Worm (Caenorhabditis elegans) whole organism, L2 larva: ENCODE measurements around the gene viro-2.

Experiments
- alr-1 ChIP-seq: fragments of 150-350 bp; optimal IDR thresholded peaks from 2 replicates; lab custom pipeline; 2014; ENCODE audit warnings: missing biosample characterization, missing genetic modification characterization
- ceh-82 ChIP-seq: fragments of 150-350 bp; optimal IDR thresholded peaks from 2 replicates; lab custom pipeline; 2014; ENCODE audit warnings: missing biosample characterization, missing genetic modification characterization
- elt-1 ChIP-seq: fragments of 150-350 bp; optimal IDR thresholded peaks from 2 replicates; lab custom pipeline; 2014; ENCODE audit warnings: missing biosample characterization, missing genetic modification characterization
- nhr-237 ChIP-seq: fragments of 150-350 bp; optimal IDR thresholded peaks from 2 replicates; lab custom pipeline; 2014; ENCODE audit warnings: missing biosample characterization, missing genetic modification characterization
- nhr-25 ChIP-seq: fragments of 150-350 bp; sonication (generic microtip); optimal IDR thresholded peaks from 3 replicates; lab custom pipeline; 2014; ENCODE audit warnings: missing biosample characterization, missing genetic modification characterization
- skn-1 ChIP-seq: sonication (generic microtip); optimal IDR thresholded peaks from 2 replicates; lab custom pipeline; 2017; ENCODE audit warnings: missing biosample characterization, missing genetic modification characterization

DNA sequence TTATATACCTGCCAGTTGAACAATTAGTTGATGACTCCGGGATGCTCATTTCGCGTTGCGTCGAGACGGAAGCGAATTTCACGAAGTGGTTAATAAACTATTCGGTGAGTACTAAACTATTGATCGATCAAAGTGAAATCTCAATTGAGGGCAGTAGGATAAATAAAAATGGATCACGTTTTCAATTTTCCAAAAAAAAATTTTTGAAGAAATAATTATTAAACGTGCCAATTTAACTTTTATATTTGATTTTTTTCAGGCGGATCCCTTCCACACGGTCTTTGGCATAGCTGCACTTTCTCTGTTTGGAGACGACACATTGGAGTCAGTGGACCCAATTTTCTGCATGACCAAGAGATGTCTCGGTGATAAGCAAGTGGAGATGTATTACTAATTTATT is 7.3 kb downstream of the viro-2 start, which contains the start of gene B0280.17:
- TF ChIP-seq ceh-82, result no peak
- no peak for TF ChIP-seq elt-1 (tag; lab: Kevin White, UChicago)
- no peak for TF ChIP-seq nhr-25 (tag; lab: Kevin White, UChicago)
- no peak for TF ChIP-seq nhr-237 (tag; lab: Kevin White, UChicago)
- TF ChIP-seq alr-1 (tag; lab: Kevin White, UChicago), result no peak
- no peak for TF ChIP-seq skn-1 (tag; lab: Kevin White, UChicago)
